Fruit fly (Drosophila melanogaster): Measurements from ENCODE around the gene Josd.
A peak's percentile ranks its signal among the peaks of the same experiment; 100 is the strongest.

The Josd gene

DNA sequence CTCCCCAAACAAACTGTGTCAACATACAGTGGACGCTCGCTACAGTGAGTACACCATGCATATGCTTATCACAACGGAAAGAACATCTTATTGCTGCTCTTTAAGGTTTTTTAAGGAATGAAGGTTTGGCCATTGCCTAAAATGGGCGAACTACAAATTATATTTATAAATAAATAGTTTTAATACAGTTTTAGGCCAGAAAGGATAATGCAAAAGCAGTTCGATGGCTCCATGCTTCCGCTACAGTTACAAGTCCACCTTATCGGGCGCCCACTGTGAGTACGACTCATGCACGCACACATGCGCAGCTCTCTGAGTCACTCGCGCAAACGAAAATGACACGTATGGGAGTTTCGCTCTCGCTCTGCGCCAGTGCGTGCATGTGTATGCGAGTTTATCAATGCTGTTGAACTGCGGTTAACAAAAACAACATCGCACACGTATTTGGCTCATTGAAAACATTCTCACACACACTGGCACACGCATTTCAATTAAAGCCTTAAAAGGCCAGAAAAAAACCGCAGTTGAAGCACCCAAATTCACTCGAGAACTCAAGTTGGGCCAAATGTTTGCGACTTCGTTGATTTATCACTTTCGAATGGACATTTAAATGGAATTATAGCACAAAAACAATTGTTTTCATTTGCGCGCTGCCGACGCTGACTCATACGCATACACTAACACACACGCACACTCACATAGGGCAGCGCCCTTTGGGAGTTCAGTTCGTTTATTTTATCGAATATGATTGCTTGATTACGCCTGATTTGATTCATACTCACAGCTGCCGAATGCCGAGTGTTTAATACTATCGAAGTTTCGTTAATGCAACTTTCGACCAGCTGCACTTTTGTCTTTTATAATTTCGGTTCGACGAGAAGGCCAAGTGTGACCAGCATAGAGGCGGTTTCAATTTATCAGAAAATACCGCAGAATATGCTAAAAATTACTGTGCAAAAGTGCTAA lies 36.5 kb upstream of the Josd start, which contains the start of gene sqh (continued):
- TF ChIP-seq fd3F (GFP tag; optimal IDR thresholded peaks at IDR 0.05) (peak; percentile 85), CG3407 (GFP tag; optimal IDR thresholded peaks at IDR 0.05) (peak; percentile 87), ERR (GFP tag; optimal IDR thresholded peaks at IDR 0.05) (no peak), CG6654 (GFP tag; optimal IDR thresholded peaks at IDR 0.05) (peak; percentile 39), CG15479 (GFP tag; optimal IDR thresholded peaks at IDR 0.05) (peak; percentile 94), vvl (GFP tag; IDR thresholded peaks at IDR 0.05) (peak; percentile 93), zf30C (GFP tag; optimal IDR thresholded peaks at IDR 0.05) (no peak), CHES-1-like (GFP tag; optimal IDR thresholded peaks at IDR 0.05) (no peak), nau (GFP tag; optimal IDR thresholded peaks at IDR 0.05) (peak; percentile 84), CG1233 (GFP tag; optimal IDR thresholded peaks at IDR 0.05) (peak; percentile 84), CG33213 (GFP tag; optimal IDR thresholded peaks at IDR 0.05) (peak; percentile 55), lbe (GFP tag; optimal IDR thresholded peaks at IDR 0.05) (peak; percentile 75), sisA (GFP tag; IDR thresholded peaks at IDR 0.05) (peak; percentile 84)

DNA sequence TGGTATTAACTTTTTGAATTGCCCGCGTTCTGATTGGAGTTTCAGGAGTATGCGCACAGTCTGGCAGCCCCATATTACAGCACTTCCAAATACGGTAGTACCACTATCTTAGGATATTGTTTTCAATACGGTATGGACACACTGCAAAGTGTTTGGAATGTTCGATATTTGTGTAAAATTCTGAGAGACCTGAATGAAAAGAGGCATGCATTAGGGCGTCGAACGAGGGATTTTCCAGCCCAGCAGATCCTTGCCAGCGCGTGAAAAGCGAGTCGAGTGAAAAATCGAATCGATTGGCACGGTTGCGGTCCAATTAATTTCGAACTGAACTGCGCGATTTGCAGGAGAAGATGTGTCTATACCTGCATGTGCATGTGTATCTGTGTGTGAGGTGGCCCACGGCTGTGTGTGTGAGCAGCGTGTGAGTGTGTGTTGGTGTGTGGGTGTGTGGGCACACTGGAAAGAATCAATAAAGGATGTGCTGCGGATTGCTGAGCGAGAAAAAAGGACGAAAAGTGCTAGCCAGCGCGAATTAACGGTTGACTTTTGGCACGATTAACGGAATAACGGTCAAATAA lies 35.4 kb upstream of the Josd start, which contains the start of gene dtn:
Gene dtn, plus strand, starts transcription at position 176 of the 578 bp plus-strand sequence.
- TF ChIP-seq Fer2 (tag; optimal IDR thresholded peaks at IDR 0.05), result no peak
- TF ChIP-seq Sry-β (GFP tag; optimal IDR thresholded peaks at IDR 0.05), result no peak
- no peak for TF ChIP-seq ara (GFP tag; IDR thresholded peaks at IDR 0.05)
- peak; percentile 62; the same call in 1 of the 4 replicates for TF ChIP-seq chinmo (GFP tag; IDR thresholded peaks at IDR 0.05; ENCODE audit: partially characterized antibody)
- no peak for TF ChIP-seq CG2202 (tag; optimal IDR thresholded peaks at IDR 0.05)
- no peak for TF ChIP-seq CG13894 (tag; optimal IDR thresholded peaks at IDR 0.05)
- TF ChIP-seq CG30403 (GFP tag; optimal IDR thresholded peaks at IDR 0.05), result no peak
- TF ChIP-seq crc (GFP tag; optimal IDR thresholded peaks at IDR 0.05), result no peak
- TF ChIP-seq BEAF-32 (GFP tag; optimal IDR thresholded peaks at IDR 0.05), result peak; percentile 51
- no peak for TF ChIP-seq stc (GFP tag; IDR thresholded peaks at IDR 0.05)
- TF ChIP-seq CG30431 (GFP tag; optimal IDR thresholded peaks at IDR 0.05), result no peak
- TF ChIP-seq sd (tag; optimal IDR thresholded peaks at IDR 0.05), result peak; percentile 95
- TF ChIP-seq CG10267 (tag; optimal IDR thresholded peaks at IDR 0.05), result peak; percentile 13
- TF ChIP-seq Opbp (GFP tag; IDR thresholded peaks at IDR 0.05; ENCODE audit: partially characterized antibody), result 0 out of 3 replicates have a peak, but pooled peaks have one; percentile 13
- peak; percentile 86 for TF ChIP-seq trem (tag; optimal IDR thresholded peaks at IDR 0.05)
- no peak for TF ChIP-seq trh (GFP tag; optimal IDR thresholded peaks at IDR 0.05)
- peak in 1 of 2 experiments; percentile 20 for TF ChIP-seq tll (GFP tag; optimal IDR thresholded peaks at IDR 0.05)
- TF ChIP-seq CG4730 (GFP tag; IDR thresholded peaks at IDR 0.05), result no peak
- no peak for TF ChIP-seq CG13123 (GFP tag; optimal IDR thresholded peaks at IDR 0.05)
- TF ChIP-seq ems (GFP tag; optimal IDR thresholded peaks at IDR 0.05), result no peak
- no peak for TF ChIP-seq gem (tag; optimal IDR thresholded peaks at IDR 0.05)
- no peak for TF ChIP-seq HmgD (GFP tag; optimal IDR thresholded peaks at IDR 0.05)
- TF ChIP-seq CG6765 (GFP tag; optimal IDR thresholded peaks at IDR 0.05), result no peak
- TF ChIP-seq lilli (GFP tag; optimal IDR thresholded peaks at IDR 0.05), result no peak
- TF ChIP-seq dimm (GFP tag; IDR thresholded peaks at IDR 0.05), result no peak
- TF ChIP-seq CG3847 (GFP tag; IDR thresholded peaks at IDR 0.05), result peak; percentile 33; the same call in 1 of the 2 replicates
- peak; percentile 76; the same call in 1 of the 2 replicates for TF ChIP-seq CG32767 (GFP tag; IDR thresholded peaks at IDR 0.05)
- no peak for TF ChIP-seq CG18764 (GFP tag; optimal IDR thresholded peaks at IDR 0.05)
- no peak for TF ChIP-seq CG5245 (GFP tag; optimal IDR thresholded peaks at IDR 0.05)
- no peak for TF ChIP-seq CG3838 (GFP tag; optimal IDR thresholded peaks at IDR 0.05)
- no peak for TF ChIP-seq CG34224 (GFP tag; IDR thresholded peaks at IDR 0.05; ENCODE audit: partially characterized antibody)
- no peak for TF ChIP-seq CG7928 (GFP tag; optimal IDR thresholded peaks at IDR 0.05)
- TF ChIP-seq CG8478 (optimal IDR thresholded peaks at IDR 0.05), result peak; percentile 92
- no peak for TF ChIP-seq Oli (tag; optimal IDR thresholded peaks at IDR 0.05)
